Worm (Caenorhabditis elegans) whole organism, mixed stage, embryonic: Measurements from ENCODE around the gene saps-1.
A peak's percentile ranks its signal among the peaks of the same experiment; 100 is the strongest.

ENCODE experiments used
- M03D4.4 ChIP-seq: sonication (generic microtip); optimal IDR thresholded peaks from 2 replicates; lab custom pipeline; 2017; ENCODE audit warnings: mild to moderate bottlenecking, missing genetic modification characterization, missing compliant biosample characterization
- bed-3 ChIP-seq: fragments of 200-800 bp; sonication (Bioruptor generic); optimal IDR thresholded peaks from 3 replicates; lab custom pipeline; 2018; ENCODE audit warnings: mild to moderate bottlenecking, missing genetic modification characterization, moderate library complexity, missing compliant biosample characterization
- ceh-43 ChIP-seq: fragments of 200-800 bp; sonication (Bioruptor generic); optimal IDR thresholded peaks from 2 replicates; lab custom pipeline; 2018; ENCODE audit warnings: mild to moderate bottlenecking, missing genetic modification characterization, moderate library complexity, missing compliant biosample characterization
- ceh-83 ChIP-seq: fragments of 200-800 bp; sonication (Bioruptor generic); optimal IDR thresholded peaks from 2 replicates; lab custom pipeline; 2018; ENCODE audit warnings: mild to moderate bottlenecking, missing genetic modification characterization, missing compliant biosample characterization
- ces-1 ChIP-seq: fragments of 150-350 bp; optimal IDR thresholded peaks from 2 replicates; lab custom pipeline; 2014; ENCODE audit warnings: missing biosample characterization, missing genetic modification reagents, missing genetic modification characterization
- cnd-1 ChIP-seq: fragments of 200-800 bp; sonication (Bioruptor generic); optimal IDR thresholded peaks from 2 replicates; lab custom pipeline; 2018; ENCODE audit warnings: mild to moderate bottlenecking, missing genetic modification characterization, missing compliant biosample characterization
- drap-1 ChIP-seq: fragments of 200-800 bp; sonication (Bioruptor generic); optimal IDR thresholded peaks from 3 replicates; lab custom pipeline; 2018; ENCODE audit warnings: mild to moderate bottlenecking, missing genetic modification characterization, missing compliant biosample characterization
- elt-1 ChIP-seq: sonication (generic microtip); optimal IDR thresholded peaks from 2 replicates; lab custom pipeline; 2017; ENCODE audit warnings: missing genetic modification characterization, mild to moderate bottlenecking, missing compliant biosample characterization, antibody characterized with exemption, moderate library complexity, borderline replicate concordance; ENCODE audit not compliant: insufficient read depth
- flh-1 ChIP-seq: fragments of 200-800 bp; sonication (Bioruptor generic); optimal IDR thresholded peaks from 2 replicates; lab custom pipeline; 2018; ENCODE audit warnings: mild to moderate bottlenecking, missing genetic modification characterization, moderate library complexity, missing compliant biosample characterization
- ham-2 ChIP-seq: fragments of 200-800 bp; sonication (Bioruptor generic); optimal IDR thresholded peaks from 2 replicates; lab custom pipeline; 2018; ENCODE audit warnings: mild to moderate bottlenecking, missing genetic modification characterization, missing compliant biosample characterization
- hlh-1 ChIP-seq: fragments of 150-350 bp; optimal IDR thresholded peaks from 2 replicates; lab custom pipeline; 2014; ENCODE audit warnings: missing biosample characterization, missing genetic modification reagents, missing genetic modification characterization
- lin-13 ChIP-seq: fragments of 150-350 bp; optimal IDR thresholded peaks from 2 replicates; lab custom pipeline; 2014; ENCODE audit warnings: missing biosample characterization, missing genetic modification characterization
- lin-32 ChIP-seq: fragments of 200-800 bp; sonication (Bioruptor generic); optimal IDR thresholded peaks from 2 replicates; lab custom pipeline; 2018; ENCODE audit warnings: mild to moderate bottlenecking, missing genetic modification characterization, missing compliant biosample characterization
- lsy-2 ChIP-seq: fragments of 150-350 bp; optimal IDR thresholded peaks from 2 replicates; lab custom pipeline; 2014; ENCODE audit warnings: missing biosample characterization, missing genetic modification characterization
- mab-5 ChIP-seq: fragments of 150-350 bp; optimal IDR thresholded peaks from 2 replicates; lab custom pipeline; 2014; ENCODE audit warnings: missing biosample characterization, missing genetic modification characterization
- mep-1 ChIP-seq: fragments of 150-350 bp; optimal IDR thresholded peaks from 2 replicates; lab custom pipeline; 2017; ENCODE audit warnings: missing biosample characterization, missing genetic modification reagents, missing genetic modification characterization, inconsistent platforms
- mls-2 ChIP-seq: sonication (generic microtip); optimal IDR thresholded peaks from 2 replicates; lab custom pipeline; 2016; ENCODE audit warnings: mild to moderate bottlenecking, missing genetic modification characterization, moderate library complexity, missing compliant biosample characterization
- nhr-12 ChIP-seq: fragments of 150-350 bp; optimal IDR thresholded peaks from 2 replicates; lab custom pipeline; 2014; ENCODE audit warnings: missing biosample characterization, missing genetic modification characterization
- nhr-237 ChIP-seq: fragments of 150-350 bp; optimal IDR thresholded peaks from 2 replicates; lab custom pipeline; 2014; ENCODE audit warnings: missing biosample characterization, missing genetic modification characterization
- nhr-28 ChIP-seq: fragments of 150-350 bp; optimal IDR thresholded peaks from 2 replicates; lab custom pipeline; 2014; ENCODE audit warnings: missing biosample characterization, missing genetic modification characterization
- nhr-76 ChIP-seq: sonication (generic microtip); optimal IDR thresholded peaks from 2 replicates; lab custom pipeline; 2017; ENCODE audit warnings: missing biosample characterization, missing genetic modification characterization
- pha-4 ChIP-seq: fragments of 150-350 bp; optimal IDR thresholded peaks from 2 replicates; lab custom pipeline; 2018; ENCODE audit warnings: missing biosample characterization, missing genetic modification reagents, missing genetic modification characterization
- sem-2 ChIP-seq: fragments of 200-800 bp; sonication (Bioruptor generic); optimal IDR thresholded peaks from 2 replicates; lab custom pipeline; 2018; ENCODE audit warnings: mild to moderate bottlenecking, missing genetic modification characterization, missing compliant biosample characterization
- snpc-4 ChIP-seq: fragments of 150-350 bp; optimal IDR thresholded peaks from 2 replicates; lab custom pipeline; 2014; ENCODE audit warnings: missing biosample characterization, missing genetic modification characterization
- sptf-1 ChIP-seq: sonication (generic microtip); optimal IDR thresholded peaks from 2 replicates; lab custom pipeline; 2017; ENCODE audit warnings: mild to moderate bottlenecking, missing genetic modification characterization, moderate library complexity, missing compliant biosample characterization
- tbx-8 ChIP-seq: fragments of 200-800 bp; sonication (Bioruptor generic); optimal IDR thresholded peaks from 2 replicates; lab custom pipeline; 2018; ENCODE audit warnings: mild to moderate bottlenecking, missing genetic modification characterization, moderate library complexity, missing compliant biosample characterization
- unc-120 ChIP-seq: sonication (generic microtip); optimal IDR thresholded peaks from 2 replicates; lab custom pipeline; 2017; ENCODE audit warnings: missing genetic modification characterization, missing compliant biosample characterization; ENCODE audit not compliant: poor library complexity, severe bottlenecking
- unc-39 ChIP-seq: fragments of 150-350 bp; optimal IDR thresholded peaks from 2 replicates; lab custom pipeline; 2014; ENCODE audit warnings: missing biosample characterization, missing genetic modification characterization
- unc-62 ChIP-seq: fragments of 150-350 bp; optimal IDR thresholded peaks from 2 replicates; lab custom pipeline; 2014; ENCODE audit warnings: missing biosample characterization, missing genetic modification reagents, missing genetic modification characterization
- zip-8 ChIP-seq: fragments of 150-350 bp; optimal IDR thresholded peaks from 2 replicates; lab custom pipeline; 2014; ENCODE audit warnings: missing biosample characterization, missing genetic modification characterization
- ztf-11 ChIP-seq: fragments of 150-350 bp; optimal IDR thresholded peaks from 2 replicates; lab custom pipeline; 2014; ENCODE audit warnings: missing biosample characterization, missing genetic modification characterization

saps-1 gene

ce11 chrII:11335670-11336069, 38.2 kb downstream of the saps-1 start:
- TF ChIP-seq ces-1 (GFP tag; lab: Kevin White, UChicago) (peak; percentile 96), elt-1 (no peak), ceh-83 (GFP tag; lab: Kevin White, UChicago) (no peak), sem-2 (GFP tag; lab: Kevin White, UChicago) (no peak)

- no peak for TF ChIP-seq mab-5 (tag; lab: Kevin White, UChicago)
- TF ChIP-seq pha-4 (tag; lab: Kevin White, UChicago) = no peak
- TF ChIP-seq ztf-11 (tag; lab: Kevin White, UChicago) = no peak
- no peak for TF ChIP-seq mep-1 (tag; lab: Kevin White, UChicago)
- TF ChIP-seq snpc-4 = no peak
- no peak for TF ChIP-seq mls-2 (tag; lab: Kevin White, UChicago)
- no peak for TF ChIP-seq ceh-43 (GFP tag; lab: Kevin White, UChicago)
- TF ChIP-seq sptf-1 = no peak
- TF ChIP-seq elt-1 = no peak
- no peak for TF ChIP-seq unc-62 (GFP tag; lab: Kevin White, UChicago)
- TF ChIP-seq drap-1 = no peak
- no peak for TF ChIP-seq nhr-237 (tag; lab: Kevin White, UChicago)
- no peak for TF ChIP-seq tbx-8 (GFP tag; lab: Kevin White, UChicago)
- TF ChIP-seq lin-32 (GFP tag; lab: Kevin White, UChicago) = no peak
- no peak for TF ChIP-seq nhr-12 (tag; lab: Kevin White, UChicago)
Measured at ce11 chrII:11336163-11336562, 38.7 kb downstream of the saps-1 start.

- TF ChIP-seq mls-2 (tag; lab: Kevin White, UChicago) = no peak
- no peak for TF ChIP-seq ceh-83 (GFP tag; lab: Kevin White, UChicago)
- TF ChIP-seq flh-1 = no peak
Measured at ce11 chrII:11336640-11337241, 39.3 kb downstream of the saps-1 start.

- TF ChIP-seq nhr-12 (tag; lab: Kevin White, UChicago) (no peak), unc-39 (tag; lab: Kevin White, UChicago) (no peak), zip-8 (tag; lab: Kevin White, UChicago) (no peak), nhr-28 (tag; lab: Kevin White, UChicago) (no peak), lin-13 (no peak), ces-1 (GFP tag; lab: Kevin White, UChicago) (no peak), mls-2 (tag; lab: Kevin White, UChicago) (no peak), M03D4.4 (tag; lab: Kevin White, UChicago) (no peak), sptf-1 (no peak), cnd-1 (tag; lab: Kevin White, UChicago) (no peak), pha-4 (tag; lab: Kevin White, UChicago) (no peak), nhr-237 (tag; lab: Kevin White, UChicago) (no peak), sem-2 (GFP tag; lab: Kevin White, UChicago) (no peak), elt-1 (no peak), snpc-4 (no peak), lsy-2 (tag; lab: Kevin White, UChicago) (no peak), tbx-8 (GFP tag; lab: Kevin White, UChicago) (no peak)
Measured at ce11 chrII:11337497-11338040, 40.1 kb downstream of the saps-1 start, which contains the start of gene sqt-1. sqt-1 (minus strand) TSS chrII:11337837.

- TF ChIP-seq snpc-4 (no peak), ztf-11 (tag; lab: Kevin White, UChicago) (no peak), tbx-8 (GFP tag; lab: Kevin White, UChicago) (no peak), nhr-28 (tag; lab: Kevin White, UChicago) (no peak), M03D4.4 (tag; lab: Kevin White, UChicago) (no peak), lin-13 (no peak)
Measured at ce11 chrII:11339507-11339906, 42.0 kb downstream of the saps-1 start, which contains the start of gene rmd-3. rmd-3 (minus strand) TSS chrII:11339607.

- TF ChIP-seq drap-1 (no peak), lin-13 (no peak), ham-2 (no peak), sem-2 (GFP tag; lab: Kevin White, UChicago) (no peak), M03D4.4 (tag; lab: Kevin White, UChicago) (no peak), ztf-11 (tag; lab: Kevin White, UChicago) (no peak), bed-3 (GFP tag; lab: Kevin White, UChicago) (no peak), unc-120 (tag; lab: Kevin White, UChicago) (no peak), lsy-2 (tag; lab: Kevin White, UChicago) (no peak), hlh-1 (tag; lab: Kevin White, UChicago) (no peak), unc-62 (GFP tag; lab: Kevin White, UChicago) (no peak), nhr-76 (tag; lab: Kevin White, UChicago) (no peak), elt-1 (no peak), tbx-8 (GFP tag; lab: Kevin White, UChicago) (no peak), zip-8 (tag; lab: Kevin White, UChicago) (no peak)
- TF ChIP-seq, all 35 proteins: peak for 0
Measured at ce11 chrII:11343300-11343869, 45.9 kb downstream of the saps-1 start, which contains the start of gene lgc-20. lgc-20 (minus strand) TSS chrII:11343610.
